In genomic region chr2L:2372112-2372449, dm6 we compare ENCODE assay signal across 3 fruit fly cellular contexts.
A peak's percentile ranks its signal among the peaks of the same experiment; 100 is the strongest.
TF ChIP-seq lines count a peak whose summit lies in the region.

No protein-coding gene starts in this region.

- TF ChIP-seq CTCF in whole organism, embryonic (GFP tag; optimal IDR thresholded peaks at IDR 0.05; lab: Kevin White, UChicago): no peak

TF ChIP-seq in whole organism, adult, 20 proteins besides CTCF, POLR2A, EP300 and RAD21:
- no peak for TF ChIP-seq toe (GFP tag; optimal IDR thresholded peaks at IDR 0.05; lab: Kevin White, UChicago)
- TF ChIP-seq kay (GFP tag; lab: Kevin White, UChicago; ENCODE audit: borderline replicate concordance): peak; percentile 65
- TF ChIP-seq tj (GFP tag; optimal IDR thresholded peaks at IDR 0.05; lab: Kevin White, UChicago): peak; percentile 62
- TF ChIP-seq cnc (optimal IDR thresholded peaks at IDR 0.05; lab: Kevin White, UChicago): peak; percentile 38 to 93

TF ChIP-seq in whole organism, embryonic, 481 proteins besides CTCF, POLR2A, EP300 and RAD21:
- TF ChIP-seq sens (GFP tag; lab: Kevin White, UChicago) (peak; percentile 39), sd (tag; optimal IDR thresholded peaks at IDR 0.05; lab: Kevin White, UChicago) (peak; percentile 1), cwo (GFP tag; optimal IDR thresholded peaks at IDR 0.05; lab: Kevin White, UChicago) (peak; percentile 75), trem (tag; optimal IDR thresholded peaks at IDR 0.05; lab: Kevin White, UChicago) (no peak), grn (GFP tag; optimal IDR thresholded peaks at IDR 0.05; lab: Kevin White, UChicago) (peak; percentile 58), sug (tag; optimal IDR thresholded peaks at IDR 0.05; lab: Kevin White, UChicago) (peak; percentile 97), exex (tag; optimal IDR thresholded peaks at IDR 0.05; lab: Kevin White, UChicago) (peak; percentile 25), chinmo (GFP tag; IDR thresholded peaks at IDR 0.05; lab: Robert Waterston, UW; ENCODE audit: partially characterized antibody) (0 out of 4 replicates have a peak, but pooled peaks have one; percentile 43), ewg (GFP tag; optimal IDR thresholded peaks at IDR 0.05; lab: Kevin White, UChicago) (no peak), ERR (GFP tag; optimal IDR thresholded peaks at IDR 0.05; lab: Kevin White, UChicago) (peak; percentile 38)

TF ChIP-seq in whole organism, prepupa, 60 proteins besides CTCF, POLR2A, EP300 and RAD21:
- TF ChIP-seq CG8319 (GFP tag; optimal IDR thresholded peaks at IDR 0.05; lab: Kevin White, UChicago): no peak
- TF ChIP-seq vri (GFP tag; optimal IDR thresholded peaks at IDR 0.05; lab: Kevin White, UChicago): peak; percentile 29
